Worm (Caenorhabditis elegans) whole organism, L4/young adult: ENCODE data around the gene irld-50.

Experiments used
- W03F9.2 ChIP-seq: fragments of 150-350 bp; optimal IDR thresholded peaks from 2 replicates; lab custom pipeline; 2014; ENCODE audit warnings: missing biosample characterization, missing genetic modification characterization
- dao-5 ChIP-seq: sonication (generic microtip); optimal IDR thresholded peaks from 2 replicates; lab custom pipeline; 2016; ENCODE audit warnings: missing genotype, missing genetic modification characterization, moderate library complexity, missing compliant biosample characterization
- him-1 ChIP-seq: sonication (generic microtip); optimal IDR thresholded peaks from 2 replicates; lab custom pipeline; 2016; ENCODE audit warnings: missing genotype, missing genetic modification reagents, missing genetic modification characterization, missing compliant biosample characterization

The irld-50 gene

ce11 chrII:2903748-2904147 lies 40.1 kb downstream of the irld-50 start:
- TF ChIP-seq W03F9.2 (tag; lab: Kevin White, UChicago), result no peak
- no peak for TF ChIP-seq him-1 (tag; lab: Kevin White, UChicago)
- TF ChIP-seq dao-5, result no peak

- TF ChIP-seq W03F9.2 (tag; lab: Kevin White, UChicago), result no peak
- TF ChIP-seq dao-5, result no peak
- no peak for TF ChIP-seq him-1 (tag; lab: Kevin White, UChicago)
Measured at ce11 chrII:2901158-2901557, 42.7 kb downstream of the irld-50 start.

ce11 chrII:2900248-2900647 lies 43.6 kb downstream of the irld-50 start, which contains the start of gene ubc-26:
Gene ubc-26 (minus strand): TSS chrII:2900348.
- TF ChIP-seq him-1 (tag; lab: Kevin White, UChicago), result no peak

- TF ChIP-seq him-1 (tag; lab: Kevin White, UChicago), result no peak
- TF ChIP-seq dao-5, result no peak
- no peak for TF ChIP-seq W03F9.2 (tag; lab: Kevin White, UChicago)
Measured at ce11 chrII:2894295-2894694, 49.6 kb downstream of the irld-50 start, which contains the start of gene sqv-2. Gene sqv-2 (minus strand): TSS chrII:2894395.
